Fruit fly (Drosophila melanogaster) whole organism, embryonic: ENCODE measurements around the gene haf.

Experiments
- Atf6 ChIP-seq: fragments of 200-800 bp; sonication (Bioruptor generic); IDR thresholded peaks from 2 replicates; pipeline ENCODE4 v1.3.6; 2022; ENCODE audit warnings: missing biosample characterization, missing genetic modification characterization
- Bgb ChIP-seq: fragments of 200-800 bp; sonication (Bioruptor generic); IDR thresholded peaks from 2 replicates; pipeline ENCODE4 v1.3.6; 2022; ENCODE audit warnings: missing biosample characterization, missing genetic modification characterization; ENCODE audit not compliant: partially characterized antibody
- CG10462 ChIP-seq: fragments of 200-800 bp; sonication (Bioruptor generic); optimal IDR thresholded peaks from 2 replicates; lab custom pipeline; 2016; ENCODE audit warnings: missing biosample characterization, missing genetic modification characterization
- CG10654 ChIP-seq: fragments of 200-800 bp; sonication (Bioruptor generic); optimal IDR thresholded peaks from 2 replicates; lab custom pipeline; 2016; ENCODE audit warnings: missing biosample characterization, missing genetic modification characterization
- CG10959 ChIP-seq: fragments of 200-800 bp; sonication (Bioruptor generic); IDR thresholded peaks from 2 replicates; pipeline ENCODE4 v1.3.6; 2022; ENCODE audit warnings: missing biosample characterization, missing genetic modification characterization
- CG11085 ChIP-seq: fragments of 200-800 bp; sonication (Bioruptor generic); IDR thresholded peaks from 2 replicates; pipeline ENCODE4 v1.3.6; 2022; ENCODE audit warnings: missing biosample characterization, missing genetic modification characterization
- CG11696 ChIP-seq: fragments of 200-800 bp; sonication (Bioruptor generic); IDR thresholded peaks from 2 replicates; pipeline ENCODE4 v1.3.6; 2022; ENCODE audit warnings: missing biosample characterization, missing genetic modification characterization
- CG12299 ChIP-seq: fragments of 200-800 bp; sonication (Bioruptor generic); optimal IDR thresholded peaks from 2 replicates; lab custom pipeline; 2018; ENCODE audit warnings: missing biosample characterization, mild to moderate bottlenecking, missing genetic modification characterization
- CG12659 ChIP-seq: fragments of 200-800 bp; sonication (Bioruptor generic); optimal IDR thresholded peaks from 3 replicates; lab custom pipeline; 2017; ENCODE audit warnings: mild to moderate bottlenecking, missing biosample characterization, missing genetic modification reagents, missing genetic modification characterization
- CG12744 ChIP-seq: fragments of 200-800 bp; sonication (Bioruptor generic); optimal IDR thresholded peaks from 2 replicates; lab custom pipeline; 2016; ENCODE audit warnings: missing biosample characterization, missing genetic modification characterization
- CG13424 ChIP-seq: fragments of 200-800 bp; sonication (Bioruptor generic); optimal IDR thresholded peaks from 2 replicates; lab custom pipeline; 2019; ENCODE audit warnings: missing biosample characterization, mild to moderate bottlenecking, missing genetic modification characterization, moderate library complexity
- CG15269 ChIP-seq: fragments of 200-800 bp; sonication (Bioruptor generic); optimal IDR thresholded peaks from 2 replicates; lab custom pipeline; 2018; ENCODE audit warnings: missing biosample characterization, mild to moderate bottlenecking, missing genetic modification characterization, moderate library complexity
- CG15601 ChIP-seq: fragments of 200-800 bp; sonication (Bioruptor generic); optimal IDR thresholded peaks from 3 replicates; lab custom pipeline; 2019; ENCODE audit warnings: missing biosample characterization, mild to moderate bottlenecking, missing genetic modification characterization, moderate library complexity
- CG1603 ChIP-seq: fragments of 200-800 bp; sonication (Bioruptor generic); optimal IDR thresholded peaks from 2 replicates; lab custom pipeline; 2019; ENCODE audit warnings: missing biosample characterization, mild to moderate bottlenecking, missing genetic modification characterization, moderate library complexity
- CG18011 ChIP-seq: fragments of 200-800 bp; sonication (Bioruptor generic); optimal IDR thresholded peaks from 2 replicates; lab custom pipeline; 2017; ENCODE audit warnings: missing biosample characterization, missing genetic modification characterization, mild to moderate bottlenecking, moderate library complexity, missing genotype
- CG2199 ChIP-seq: fragments of 200-800 bp; sonication (Bioruptor generic); IDR thresholded peaks from 3 replicates; pipeline ENCODE4 v1.3.6; 2022; ENCODE audit warnings: missing biosample characterization, missing genetic modification characterization
- CG2678 ChIP-seq: fragments of 200-800 bp; sonication (Bioruptor generic); optimal IDR thresholded peaks from 3 replicates; lab custom pipeline; 2019; ENCODE audit warnings: missing biosample characterization, mild to moderate bottlenecking, missing genetic modification characterization, moderate library complexity
- CG2712 ChIP-seq: fragments of 200-800 bp; optimal IDR thresholded peaks from 3 replicates; lab custom pipeline; 2019; ENCODE audit warnings: missing biosample characterization, mild to moderate bottlenecking, missing genetic modification characterization, moderate library complexity
- CG2889 ChIP-seq: fragments of 200-800 bp; sonication (Bioruptor generic); IDR thresholded peaks from 3 replicates; pipeline ENCODE4 v1.3.6; 2022; ENCODE audit warnings: missing biosample characterization, missing genetic modification characterization
- CG3281 ChIP-seq: fragments of 200-800 bp; sonication (Bioruptor generic); optimal IDR thresholded peaks from 3 replicates; lab custom pipeline; 2017; ENCODE audit warnings: missing biosample characterization, mild to moderate bottlenecking, missing genetic modification characterization
- CG34422 ChIP-seq: fragments of 200-800 bp; sonication (Bioruptor generic); IDR thresholded peaks from 3 replicates; pipeline ENCODE4 v1.3.6; 2022; ENCODE audit warnings: missing biosample characterization, missing genetic modification characterization
- CG3847 ChIP-seq: fragments of 200-800 bp; sonication (Bioruptor generic); IDR thresholded peaks from 2 replicates; pipeline ENCODE4 v1.3.6; 2022; ENCODE audit warnings: missing biosample characterization, missing genetic modification characterization
- CG43689 ChIP-seq: fragments of 200-800 bp; sonication (Bioruptor generic); IDR thresholded peaks from 2 replicates; pipeline ENCODE4 v1.3.6; 2022; ENCODE audit warnings: missing biosample characterization, missing genetic modification characterization
- CG4820 ChIP-seq: fragments of 200-800 bp; sonication (Bioruptor generic); optimal IDR thresholded peaks from 3 replicates; lab custom pipeline; 2016; ENCODE audit warnings: missing biosample characterization, missing genetic modification characterization
- CG7372 ChIP-seq: fragments of 200-800 bp; sonication (Bioruptor generic); IDR thresholded peaks from 2 replicates; pipeline ENCODE4 v1.3.6; 2022; ENCODE audit warnings: missing biosample characterization, missing genetic modification characterization
- CG7928 ChIP-seq: fragments of 200-800 bp; sonication (Bioruptor generic); optimal IDR thresholded peaks from 2 replicates; lab custom pipeline; 2017; ENCODE audit warnings: missing biosample characterization, mild to moderate bottlenecking, missing genetic modification characterization
- Camta ChIP-seq: fragments of 200-800 bp; sonication (Bioruptor generic); optimal IDR thresholded peaks from 2 replicates; lab custom pipeline; 2016; ENCODE audit warnings: missing biosample characterization, missing genetic modification characterization
- D ChIP-seq, 2 experiments: fragments of 200-800 bp in 1 of 2; fragments of >200 bp in 1 of 2; sonication (Bioruptor generic) in 1 of 2; optimal IDR thresholded peaks; 2 replicates in 1 of 2; 3 replicates in 1 of 2; lab custom pipeline; 2017; ENCODE audit warnings: mild to moderate bottlenecking in 1 of 2, missing biosample characterization in 1 of 2, missing genetic modification characterization in 1 of 2, missing genetic modification reagents in 1 of 2
- Doc2 ChIP-seq: fragments of 200-800 bp; sonication (Bioruptor generic); IDR thresholded peaks from 2 replicates; pipeline ENCODE4 v1.3.6; 2022; ENCODE audit warnings: missing biosample characterization, missing genetic modification characterization
- Opbp ChIP-seq: fragments of 200-800 bp; sonication (Bioruptor generic); IDR thresholded peaks from 3 replicates; pipeline ENCODE4 v1.3.6; 2022; ENCODE audit warnings: missing biosample characterization, missing genetic modification characterization; ENCODE audit not compliant: partially characterized antibody
- PHDP ChIP-seq: fragments of 200-800 bp; sonication (Bioruptor generic); optimal IDR thresholded peaks from 3 replicates; lab custom pipeline; 2018; ENCODE audit warnings: missing biosample characterization, mild to moderate bottlenecking, missing genetic modification characterization, moderate library complexity
- Ptx1 ChIP-seq: fragments of 200-800 bp; sonication (Bioruptor generic); IDR thresholded peaks from 2 replicates; pipeline ENCODE4 v1.3.6; 2022; ENCODE audit warnings: missing biosample characterization, missing genetic modification characterization
- Side ChIP-seq: fragments of 200-800 bp; sonication (Bioruptor generic); optimal IDR thresholded peaks from 2 replicates; lab custom pipeline; 2016; ENCODE audit warnings: missing biosample characterization, missing genetic modification characterization
- Sin3A ChIP-seq: fragments of >200 bp; optimal IDR thresholded peaks from 2 replicates; lab custom pipeline; 2018
- Stat92E ChIP-seq, 3 experiments: fragments of >200 bp in 2 of 3; fragments of 200-800 bp in 1 of 3; sonication (Bioruptor generic) in 1 of 3; optimal IDR thresholded peaks; 2 replicates each; lab custom pipeline; 2017 to 2019; ENCODE audit warnings: missing biosample characterization in 3 of 3, missing genetic modification characterization in 3 of 3, mild to moderate bottlenecking in 1 of 3, moderate library complexity in 1 of 3
- abd-A ChIP-seq: fragments of 200-800 bp; sonication (Bioruptor generic); optimal IDR thresholded peaks from 3 replicates; lab custom pipeline; 2019; ENCODE audit warnings: missing biosample characterization, mild to moderate bottlenecking, missing genetic modification characterization, moderate library complexity
- aop ChIP-seq: fragments of 200-800 bp; sonication (Bioruptor generic); IDR thresholded peaks from 2 replicates; pipeline ENCODE4 v1.3.6; 2022; ENCODE audit warnings: missing biosample characterization, missing genetic modification characterization
- crc ChIP-seq: fragments of 200-800 bp; sonication (Bioruptor generic); optimal IDR thresholded peaks from 2 replicates; lab custom pipeline; 2016; ENCODE audit warnings: missing biosample characterization, missing genetic modification characterization
- croc ChIP-seq: fragments of 200-800 bp; sonication (Bioruptor generic); conservative IDR thresholded peaks from 3 replicates; pipeline ENCODE4 v1.3.6; 2022; ENCODE audit warnings: missing biosample characterization, missing genetic modification characterization
- crol ChIP-seq: fragments of 200-800 bp; sonication (Bioruptor generic); IDR thresholded peaks from 2 replicates; pipeline ENCODE4 v1.3.6; 2022; ENCODE audit warnings: missing biosample characterization, missing genetic modification characterization
- ewg ChIP-seq: fragments of 200-800 bp; sonication (Bioruptor generic); optimal IDR thresholded peaks from 3 replicates; lab custom pipeline; 2017; ENCODE audit warnings: mild to moderate bottlenecking, missing biosample characterization, missing genetic modification reagents, missing genetic modification characterization
- fd102C ChIP-seq: fragments of 200-800 bp; sonication (Bioruptor generic); optimal IDR thresholded peaks from 2 replicates; lab custom pipeline; 2018; ENCODE audit warnings: missing biosample characterization, mild to moderate bottlenecking, missing genetic modification characterization, moderate library complexity
- h ChIP-seq: fragments of >200 bp; optimal IDR thresholded peaks from 2 replicates; lab custom pipeline; 2017
- hth ChIP-seq: fragments of >200 bp; optimal IDR thresholded peaks from 2 replicates; lab custom pipeline; 2017; ENCODE audit warnings: inconsistent platforms
- lmd ChIP-seq: fragments of 200-800 bp; sonication (Bioruptor generic); IDR thresholded peaks from 2 replicates; pipeline ENCODE4 v1.3.6; 2022; ENCODE audit warnings: missing biosample characterization, missing genetic modification characterization
- oc ChIP-seq: fragments of 200-800 bp; sonication (Bioruptor generic); optimal IDR thresholded peaks from 2 replicates; lab custom pipeline; 2018; ENCODE audit warnings: missing biosample characterization, mild to moderate bottlenecking, missing genetic modification characterization, moderate library complexity
- pnt ChIP-seq: fragments of 200-800 bp; sonication (Bioruptor generic); optimal IDR thresholded peaks from 3 replicates; lab custom pipeline; 2016; ENCODE audit warnings: missing biosample characterization, missing genetic modification characterization
- ranshi ChIP-seq: fragments of 200-800 bp; sonication (Bioruptor generic); IDR thresholded peaks from 2 replicates; pipeline ENCODE4 v1.3.6; 2022; ENCODE audit warnings: missing biosample characterization, missing genetic modification characterization
- sc ChIP-seq, 3 experiments: fragments of >200 bp in 2 of 3; fragments of 200-800 bp in 1 of 3; sonication (Bioruptor generic) in 1 of 3; optimal IDR thresholded peaks; 2 replicates in 2 of 3; 3 replicates in 1 of 3; lab custom pipeline; 2017; ENCODE audit warnings: mild to moderate bottlenecking in 1 of 3, missing biosample characterization in 1 of 3, missing genetic modification characterization in 1 of 3, missing genetic modification reagents in 1 of 3
- sr ChIP-seq: fragments of 200-800 bp; sonication (Bioruptor generic); IDR thresholded peaks from 3 replicates; pipeline ENCODE4 v1.3.6; 2022; ENCODE audit warnings: missing biosample characterization, missing genetic modification characterization
- ttk ChIP-seq: fragments of 200-800 bp; sonication (Bioruptor generic); IDR thresholded peaks from 2 replicates; pipeline ENCODE4 v2.1.2; 2022; ENCODE audit warnings: missing biosample characterization, missing genetic modification characterization

haf gene

dm6 chr2L:1596693-1597092 is 41.8 kb downstream of the haf start (continued):
- TF ChIP-seq CG3281 (GFP tag; lab: Kevin White, UChicago) (no peak), Side (GFP tag; lab: Kevin White, UChicago) (no peak), CG3847 (0 out of 2 replicates have a peak, but pooled peaks have one; percentile 9), hth (lab: Kevin White, UChicago) (no peak), CG2678 (tag; lab: Kevin White, UChicago) (no peak), Sin3A (lab: Kevin White, UChicago) (no peak), sr (GFP tag; lab: Robert Waterston, UW) (no peak), CG43689 (GFP tag; lab: Robert Waterston, UW) (no peak), CG2199 (GFP tag; lab: Robert Waterston, UW) (no peak), abd-A (tag; lab: Kevin White, UChicago) (peak; percentile 77), PHDP (no peak), crol (GFP tag; lab: Robert Waterston, UW) (0 out of 2 replicates have a peak, but pooled peaks have one; percentile 28), Opbp (GFP tag; lab: Robert Waterston, UW) (no peak), Ptx1 (GFP tag; lab: Robert Waterston, UW) (no peak), Bgb (no peak), CG12744 (GFP tag; lab: Kevin White, UChicago) (no peak), pnt (GFP tag; lab: Kevin White, UChicago) (no peak), aop (GFP tag; lab: Robert Waterston, UW) (no peak), crc (GFP tag; lab: Kevin White, UChicago) (no peak), sc (optimal IDR thresholded peaks at IDR 0.05; lab: Kevin White, UChicago) (no peak), sc (GFP tag; optimal IDR thresholded peaks at IDR 0.05; lab: Kevin White, UChicago) (no peak), D (optimal IDR thresholded peaks at IDR 0.05; lab: Kevin White, UChicago) (no peak), D (GFP tag; optimal IDR thresholded peaks at IDR 0.05; lab: Kevin White, UChicago) (no peak), CG1603 (tag; lab: Kevin White, UChicago) (no peak), ewg (GFP tag; lab: Kevin White, UChicago) (no peak), Stat92E (GFP tag; optimal IDR thresholded peaks at IDR 0.05; lab: Kevin White, UChicago) (peak in 1 of 3 experiments; percentile 18), CG34422 (no peak), CG15601 (tag; lab: Kevin White, UChicago) (no peak), lmd (no peak), croc (no peak), CG12659 (GFP tag; lab: Kevin White, UChicago) (no peak), CG7928 (no peak), CG13424 (tag; lab: Kevin White, UChicago) (no peak), CG10462 (GFP tag; lab: Kevin White, UChicago) (no peak), CG2712 (tag; lab: Kevin White, UChicago) (no peak), CG15269 (tag; lab: Kevin White, UChicago) (peak; percentile 24), CG18011 (no peak), Doc2 (GFP tag; lab: Robert Waterston, UW) (no peak), CG4820 (GFP tag; lab: Kevin White, UChicago) (no peak), Atf6 (no peak), CG10959 (GFP tag; lab: Robert Waterston, UW) (no peak), CG2889 (no peak), oc (tag; lab: Kevin White, UChicago) (peak; percentile 23), Camta (no peak), ttk (no peak), CG10654 (GFP tag; lab: Kevin White, UChicago) (no peak), fd102C (GFP tag; lab: Kevin White, UChicago) (no peak), CG11085 (GFP tag; lab: Robert Waterston, UW) (no peak), ranshi (GFP tag; lab: Robert Waterston, UW) (0 out of 2 replicates have a peak, but pooled peaks have one; percentile 29), h (lab: Kevin White, UChicago) (no peak), CG11696 (GFP tag; lab: Robert Waterston, UW) (no peak), CG12299 (no peak), CG7372 (GFP tag; lab: Robert Waterston, UW) (no peak)
